Worm (Caenorhabditis elegans) whole organism, midembryonic: Measurements from ENCODE around the gene T16G1.2.
"Not testable (repeated sequence)": the region's sequence is repeated elsewhere in the genome, so short reads cannot be mapped to it uniquely, and the experiment has no call there.

ENCODE experiments used
- T22C8.4 ChIP-seq: fragments of 200-800 bp; sonication (Bioruptor generic); IDR thresholded peaks from 2 replicates; pipeline ENCODE4 v1.3.6; 2022; ENCODE audit warnings: missing genetic modification characterization, missing compliant biosample characterization
- cog-1 ChIP-seq: sonication (generic microtip); optimal IDR thresholded peaks from 2 replicates; lab custom pipeline; 2016; ENCODE audit warnings: missing genetic modification characterization, missing compliant biosample characterization
- flt-1 ChIP-seq: fragments of 200-800 bp; sonication (Bioruptor generic); IDR thresholded peaks from 2 replicates; pipeline ENCODE4 v1.3.6; 2022; ENCODE audit warnings: missing genetic modification characterization, missing compliant biosample characterization
- klf-2 ChIP-seq: fragments of 200-800 bp; sonication (Bioruptor generic); conservative IDR thresholded peaks from 2 replicates; pipeline ENCODE4 v1.3.6; 2022; ENCODE audit warnings: missing genetic modification reagents, missing genetic modification characterization, missing compliant biosample characterization
- ref-1 ChIP-seq: fragments of 200-800 bp; sonication (Bioruptor generic); conservative IDR thresholded peaks from 2 replicates; pipeline ENCODE4 v1.3.6; 2022; ENCODE audit warnings: missing genetic modification reagents, missing genetic modification characterization, missing compliant biosample characterization
- tab-1 ChIP-seq: fragments of 200-800 bp; sonication (Bioruptor generic); IDR thresholded peaks from 2 replicates; pipeline ENCODE4 v1.3.6; 2022; ENCODE audit warnings: missing genetic modification characterization, missing compliant biosample characterization
- ztf-23 ChIP-seq: fragments of 200-800 bp; sonication (Bioruptor generic); IDR thresholded peaks from 2 replicates; pipeline ENCODE4 v1.3.6; 2022; ENCODE audit warnings: missing genetic modification reagents, missing genetic modification characterization, missing compliant biosample characterization
- ztf-29 ChIP-seq: fragments of 200-800 bp; sonication (Bioruptor generic); IDR thresholded peaks from 2 replicates; pipeline ENCODE4 v1.3.6; 2022; ENCODE audit warnings: missing genetic modification reagents, missing genetic modification characterization, missing compliant biosample characterization

DNA sequence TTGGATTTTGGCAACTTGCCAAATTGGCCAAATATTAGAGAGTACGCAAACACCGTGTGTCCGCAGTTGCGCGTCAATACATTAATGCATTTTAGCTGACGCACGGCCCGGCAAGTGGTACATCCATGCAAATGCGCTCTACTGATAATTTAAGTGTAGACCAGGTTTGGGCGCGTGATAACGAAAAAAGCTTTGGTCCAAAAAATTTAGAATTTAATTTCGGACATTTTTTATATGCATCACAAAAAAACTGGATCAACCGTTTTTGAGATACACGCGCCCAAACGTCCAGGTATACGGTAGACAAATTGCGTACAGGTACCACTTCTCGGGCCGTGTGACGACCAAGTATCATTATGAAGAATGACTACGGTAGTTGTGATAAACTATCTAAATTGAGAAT is 38.6 kb downstream of the T16G1.2 start, which contains the start of gene R186.8:
- TF ChIP-seq T22C8.4; flt-1 (GFP tag; lab: Robert Waterston, UW); ztf-29 (GFP tag; lab: Robert Waterston, UW); tab-1; ztf-23 (GFP tag; lab: Robert Waterston, UW); klf-2 (GFP tag; lab: Robert Waterston, UW); ref-1 (GFP tag; lab: Robert Waterston, UW): not testable (repeated sequence)
- peak; percentile 52 for TF ChIP-seq cog-1 (tag; lab: Kevin White, UChicago)
